Fruit fly (Drosophila melanogaster) Kc167 (cell line): Measurements from ENCODE around the gene CG13840.

Source experiments
- Myc ChIP-seq: fragments of >200 bp; optimal IDR thresholded peaks from 2 replicates; lab custom pipeline; 2017; ENCODE audit warnings: missing external identifiers
- Sin3A ChIP-seq: fragments of >200 bp; optimal IDR thresholded peaks from 2 replicates; lab custom pipeline; 2018; ENCODE audit warnings: missing external identifiers
- h ChIP-seq: fragments of >200 bp; optimal IDR thresholded peaks from 3 replicates; lab custom pipeline; 2018; ENCODE audit warnings: missing external identifiers
- insv ChIP-seq: fragments of >200 bp; optimal IDR thresholded peaks from 3 replicates; lab custom pipeline; 2018; ENCODE audit warnings: missing external identifiers
- psq ChIP-seq: fragments of >200 bp; optimal IDR thresholded peaks from 2 replicates; lab custom pipeline; 2017; ENCODE audit warnings: missing external identifiers
- ttk ChIP-seq: sonication (Bioruptor generic); optimal IDR thresholded peaks from 2 replicates; lab custom pipeline; 2017; ENCODE audit warnings: missing external identifiers

Gene CG13840

dm6 chr3R:22784674-22785316 lies 31.2 kb downstream of the CG13840 start:
- no peak for TF ChIP-seq ttk (lab: Kevin White, UChicago)
- no peak for TF ChIP-seq h
- no peak for TF ChIP-seq insv (lab: Kevin White, UChicago)
- no peak for TF ChIP-seq Myc
- TF ChIP-seq psq: no peak
- TF ChIP-seq Sin3A (lab: Kevin White, UChicago): no peak

DNA sequence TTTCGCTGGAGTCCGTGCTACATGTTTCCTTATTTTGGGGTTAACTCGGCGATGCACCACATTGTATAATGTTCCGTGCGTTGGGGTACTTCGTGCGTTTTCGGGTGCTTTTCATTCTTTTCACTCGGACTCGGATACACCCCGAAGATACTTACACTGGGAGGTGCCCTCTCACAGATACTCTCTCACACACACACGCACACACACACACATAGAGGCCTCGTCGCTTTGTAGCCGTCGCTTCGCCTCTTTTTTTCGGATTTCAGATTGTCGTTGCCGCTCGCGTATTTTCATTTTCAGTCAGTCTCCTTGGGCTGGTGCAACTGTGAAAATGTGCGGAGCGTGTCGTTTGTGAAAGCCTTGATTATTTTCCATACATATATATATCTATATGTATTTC lies 34.6 kb downstream of the CG13840 start:
- TF ChIP-seq Sin3A (lab: Kevin White, UChicago) (no peak), psq (no peak), Myc (no peak), h (no peak), ttk (lab: Kevin White, UChicago) (no peak), insv (lab: Kevin White, UChicago) (no peak)

- TF ChIP-seq h (no peak), Sin3A (lab: Kevin White, UChicago) (no peak), insv (lab: Kevin White, UChicago) (no peak), Myc (no peak), psq (no peak), ttk (lab: Kevin White, UChicago) (no peak)
Observed at dm6 chr3R:22780135-22780534, 35.8 kb downstream of the CG13840 start.

- no peak for TF ChIP-seq Sin3A (lab: Kevin White, UChicago)
- TF ChIP-seq insv (lab: Kevin White, UChicago): no peak
- TF ChIP-seq Myc: no peak
- no peak for TF ChIP-seq psq
- TF ChIP-seq h: no peak
Observed at dm6 chr3R:22776457-22776856, 39.5 kb downstream of the CG13840 start.

DNA sequence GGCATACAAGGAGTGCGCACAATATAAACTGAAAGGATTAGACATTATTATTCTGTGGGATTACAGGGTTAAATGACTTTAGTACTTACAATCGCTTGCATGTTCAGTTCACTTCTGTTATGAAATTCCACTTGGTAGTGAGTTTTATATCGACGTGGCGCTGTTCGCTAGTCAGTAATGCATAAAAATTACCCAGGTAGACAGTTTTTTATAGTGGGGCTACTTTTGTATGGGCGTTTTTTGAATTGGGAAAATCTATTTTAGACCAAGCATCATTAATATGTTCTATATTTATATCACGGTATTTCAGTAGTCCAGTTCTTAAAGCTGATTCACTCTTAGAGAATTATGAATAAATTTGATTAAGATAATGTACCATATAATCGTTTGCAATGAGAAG lies 44.3 kb downstream of the CG13840 start, which contains the start of gene CG43095:
TSS of gene CG43095 (minus strand) at position 101 of the 400 bp plus-strand sequence.
- no peak for TF ChIP-seq psq
- no peak for TF ChIP-seq Myc
- TF ChIP-seq Sin3A (lab: Kevin White, UChicago): no peak
- no peak for TF ChIP-seq ttk (lab: Kevin White, UChicago)
- TF ChIP-seq h: no peak
- TF ChIP-seq insv (lab: Kevin White, UChicago): no peak

DNA sequence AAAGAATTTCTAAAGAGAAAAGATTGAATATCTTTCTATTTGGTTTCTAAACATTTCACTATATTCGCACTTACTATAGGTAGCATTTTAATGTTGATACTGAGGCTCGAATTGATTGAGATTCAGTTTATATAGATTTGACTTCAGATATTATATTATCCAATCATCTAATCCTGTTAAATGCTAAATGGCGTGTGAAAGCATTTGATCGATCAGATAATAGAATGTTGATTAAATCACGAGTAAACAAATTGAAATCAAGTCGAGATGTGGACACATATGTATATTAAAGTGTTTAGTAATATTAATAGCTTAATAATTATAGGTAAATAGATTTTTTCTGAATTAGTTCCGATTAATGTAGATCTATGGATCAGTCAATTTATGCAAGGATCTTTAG lies 45.1 kb downstream of the CG13840 start, which contains the start of gene CG43094:
TSS of gene CG43094 (minus strand) at position 101 of the 400 bp plus-strand sequence.
- no peak for TF ChIP-seq ttk (lab: Kevin White, UChicago)
- TF ChIP-seq Myc: no peak
- no peak for TF ChIP-seq h
- TF ChIP-seq insv (lab: Kevin White, UChicago): no peak
- no peak for TF ChIP-seq psq
- no peak for TF ChIP-seq Sin3A (lab: Kevin White, UChicago)

DNA sequence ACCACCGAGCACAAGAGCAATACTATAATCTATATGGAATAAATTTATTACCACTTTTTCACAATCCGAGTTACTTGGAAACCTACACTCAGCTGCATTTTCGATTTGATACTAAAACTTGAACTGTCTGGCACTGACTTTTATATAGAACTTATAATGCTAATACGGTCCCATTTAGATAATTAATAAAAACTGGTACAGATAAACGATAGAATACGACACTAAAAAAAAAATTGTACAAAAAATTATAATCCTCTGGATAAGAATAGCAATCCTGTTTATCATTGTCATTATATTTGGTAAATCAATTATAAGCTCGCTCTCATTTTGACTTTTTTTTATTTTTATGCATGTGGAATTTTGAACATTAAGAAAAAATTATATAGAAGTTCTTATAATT lies 45.8 kb downstream of the CG13840 start, which contains the start of gene CG43093:
TSS of gene CG43093 (minus strand) at position 101 of the 400 bp plus-strand sequence.
- no peak for TF ChIP-seq Myc
- no peak for TF ChIP-seq psq
- TF ChIP-seq Sin3A (lab: Kevin White, UChicago): no peak
- TF ChIP-seq ttk (lab: Kevin White, UChicago): no peak
- no peak for TF ChIP-seq insv (lab: Kevin White, UChicago)
- TF ChIP-seq h: no peak

DNA sequence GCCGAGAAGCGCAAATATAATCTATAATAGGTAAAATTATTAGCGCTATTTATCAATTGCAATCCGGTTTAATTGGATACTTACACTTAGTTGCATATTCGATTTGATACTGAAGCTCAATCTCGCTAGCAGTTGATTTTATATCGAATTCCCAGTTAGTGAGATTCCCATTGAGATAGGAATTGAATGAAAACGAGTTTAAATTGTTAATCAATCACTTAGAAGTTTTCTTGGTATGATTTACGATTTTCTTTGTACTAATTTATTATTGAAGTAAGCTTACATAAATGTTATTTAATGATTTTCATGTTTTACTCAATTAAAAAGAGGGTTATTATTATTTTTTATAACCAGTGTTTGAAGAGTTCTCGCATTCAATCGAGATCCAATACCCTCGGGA lies 46.4 kb downstream of the CG13840 start, which contains the start of gene CG43092:
TSS of gene CG43092 (minus strand) at position 101 of the 400 bp plus-strand sequence.
- no peak for TF ChIP-seq Myc

DNA sequence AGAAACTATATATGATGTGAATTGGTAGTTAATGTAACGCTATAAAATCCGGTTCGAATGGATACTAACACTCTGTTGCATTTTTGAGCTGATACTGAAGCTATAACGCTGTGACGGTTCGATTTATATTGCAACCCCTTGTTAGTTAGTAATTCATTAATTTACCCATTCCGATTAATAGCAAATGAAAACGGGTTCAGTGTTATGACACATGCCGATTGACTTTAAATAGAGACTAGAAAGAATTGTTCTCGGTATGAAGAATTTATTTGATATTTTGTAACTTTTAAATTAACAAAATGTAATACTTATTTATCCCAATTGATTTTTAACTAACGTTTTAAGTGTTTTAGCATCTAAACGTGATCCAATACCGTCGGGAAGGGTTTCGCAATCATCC lies 47.3 kb downstream of the CG13840 start, which contains the start of gene CG43091:
TSS of gene CG43091 (minus strand) at position 101 of the 400 bp plus-strand sequence.
- TF ChIP-seq h (no peak), psq (no peak), Sin3A (lab: Kevin White, UChicago) (no peak), insv (lab: Kevin White, UChicago) (no peak), ttk (lab: Kevin White, UChicago) (no peak), Myc (no peak)

DNA sequence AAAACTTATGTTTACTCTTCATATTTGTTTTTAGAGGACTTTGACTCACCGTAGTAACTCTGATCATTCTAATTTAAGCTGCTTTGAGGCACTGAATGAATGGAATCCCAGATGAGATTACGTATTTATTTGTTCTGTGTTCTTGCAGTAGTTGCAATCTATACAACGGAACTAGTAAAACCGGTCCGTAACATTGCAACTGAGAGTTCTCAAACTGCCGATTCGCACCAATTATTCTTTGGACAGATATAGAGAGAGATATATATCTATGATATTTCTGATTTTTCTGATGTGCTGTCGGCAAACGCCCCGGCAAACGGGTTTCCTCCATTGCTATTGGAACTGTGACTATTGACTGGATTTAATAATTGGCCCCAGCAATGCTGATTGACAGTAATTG lies 48.4 kb downstream of the CG13840 start, which contains the start of gene CG13841:
TSS of gene CG13841 (minus strand) at position 101 of the 400 bp plus-strand sequence.
- no peak for TF ChIP-seq Sin3A (lab: Kevin White, UChicago)
- no peak for TF ChIP-seq h
- TF ChIP-seq insv (lab: Kevin White, UChicago): no peak
- no peak for TF ChIP-seq ttk (lab: Kevin White, UChicago)
- no peak for TF ChIP-seq psq

dm6 chr3R:22766072-22766471 lies 49.9 kb downstream of the CG13840 start, which contains the start of gene Nepl15:
Gene Nepl15, minus strand, starts transcription at chr3R:22766172.
- TF ChIP-seq ttk (lab: Kevin White, UChicago) (no peak), Myc (no peak)
